Worm (Caenorhabditis elegans) whole organism, L1 larva: ENCODE data around the gene eri-1.

Experiments used
- F16B12.6 ChIP-seq: fragments of 150-350 bp; optimal IDR thresholded peaks from 2 replicates; lab custom pipeline; 2014; ENCODE audit warnings: missing biosample characterization, missing genetic modification characterization
- aly-2 ChIP-seq: fragments of 150-350 bp; optimal IDR thresholded peaks from 2 replicates; lab custom pipeline; 2014; ENCODE audit warnings: missing biosample characterization, missing genetic modification characterization
- elt-3 ChIP-seq, 6 experiments: fragments of 150-350 bp in 1 of 6; sonication (generic microtip); optimal IDR thresholded peaks; 2 replicates each; lab custom pipeline; 2017 to 2018; ENCODE audit warnings: missing biosample characterization in 6 of 6, missing genetic modification characterization in 6 of 6, inconsistent platforms in 1 of 6
- mdl-1 ChIP-seq, 2 experiments: fragments of 150-350 bp; optimal IDR thresholded peaks; 2 replicates each; lab custom pipeline; 2014 to 2017; ENCODE audit warnings: missing biosample characterization in 2 of 2, missing genetic modification characterization in 2 of 2, inconsistent platforms in 1 of 2
- nhr-12 ChIP-seq: sonication (generic microtip); optimal IDR thresholded peaks from 2 replicates; lab custom pipeline; 2017; ENCODE audit warnings: missing biosample characterization, missing genetic modification characterization
- nhr-47 ChIP-seq: sonication (generic microtip); optimal IDR thresholded peaks from 2 replicates; lab custom pipeline; 2016; ENCODE audit warnings: mild to moderate bottlenecking, missing genetic modification characterization, moderate library complexity, missing compliant biosample characterization
- nhr-76 ChIP-seq: sonication (generic microtip); optimal IDR thresholded peaks from 2 replicates; lab custom pipeline; 2017; ENCODE audit warnings: missing biosample characterization, missing genetic modification characterization
- nhr-84 ChIP-seq: sonication (generic microtip); optimal IDR thresholded peaks from 2 replicates; lab custom pipeline; 2017; ENCODE audit warnings: missing biosample characterization, missing genetic modification characterization
- pqm-1 ChIP-seq: sonication (generic microtip); optimal IDR thresholded peaks from 3 replicates; lab custom pipeline; 2017; ENCODE audit warnings: missing biosample characterization, missing genetic modification characterization
- snpc-4 ChIP-seq: fragments of 150-350 bp; optimal IDR thresholded peaks from 2 replicates; lab custom pipeline; 2014; ENCODE audit warnings: missing biosample characterization, missing genetic modification characterization
- unc-62 ChIP-seq: fragments of 150-350 bp; optimal IDR thresholded peaks from 2 replicates; lab custom pipeline; 2014; ENCODE audit warnings: missing biosample characterization, missing genetic modification reagents, missing genetic modification characterization
- xbp-1 ChIP-seq: sonication (generic microtip); optimal IDR thresholded peaks from 2 replicates; lab custom pipeline; 2016; ENCODE audit warnings: missing genetic modification characterization, missing compliant biosample characterization
- ztf-11 ChIP-seq, 2 experiments: sonication (generic microtip); optimal IDR thresholded peaks; 2 replicates each; lab custom pipeline; 2016 to 2017; ENCODE audit warnings: missing genetic modification characterization in 2 of 2, missing biosample characterization in 1 of 2, missing compliant biosample characterization in 1 of 2

ce11 chrIV:408892-409291 is 10.9 kb downstream of the eri-1 start:
- TF ChIP-seq unc-62 (GFP tag; lab: Kevin White, UChicago) = no peak
- no peak for TF ChIP-seq nhr-12 (tag; lab: Kevin White, UChicago)
- TF ChIP-seq nhr-47 (tag; lab: Kevin White, UChicago) = no peak
- TF ChIP-seq ztf-11 (tag; optimal IDR thresholded peaks at IDR 0.05; lab: Kevin White, UChicago) = no peak
- no peak for TF ChIP-seq nhr-76 (tag; lab: Kevin White, UChicago)
- TF ChIP-seq aly-2 = no peak
- no peak for TF ChIP-seq snpc-4 (tag; lab: Kevin White, UChicago)
- no peak for TF ChIP-seq mdl-1 (tag; optimal IDR thresholded peaks at IDR 0.05; lab: Kevin White, UChicago)
- TF ChIP-seq pqm-1 (tag; lab: Kevin White, UChicago) = no peak
- no peak for TF ChIP-seq xbp-1 (tag; lab: Kevin White, UChicago)
- no peak for TF ChIP-seq nhr-84
- TF ChIP-seq F16B12.6 (tag; lab: Kevin White, UChicago) = no peak
- no peak for TF ChIP-seq elt-3 (tag; optimal IDR thresholded peaks at IDR 0.05; lab: Kevin White, UChicago)
